Worm (Caenorhabditis elegans) whole organism, late embryonic: ENCODE measurements around the gene bus-12.

Experiments
- ceh-2 ChIP-seq: sonication (generic microtip); optimal IDR thresholded peaks from 2 replicates; lab custom pipeline; 2016; ENCODE audit warnings: missing genotype, missing genetic modification characterization, missing compliant biosample characterization
- ceh-31 ChIP-seq: sonication (generic microtip); optimal IDR thresholded peaks from 2 replicates; lab custom pipeline; 2016; ENCODE audit warnings: missing genetic modification characterization, missing compliant biosample characterization
- elt-2 ChIP-seq: sonication (generic microtip); optimal IDR thresholded peaks from 2 replicates; lab custom pipeline; 2016; ENCODE audit warnings: missing genetic modification reagents, missing genetic modification characterization, missing compliant biosample characterization
- hlh-8 ChIP-seq: sonication (generic microtip); optimal IDR thresholded peaks from 2 replicates; lab custom pipeline; 2016; ENCODE audit warnings: missing genotype, missing genetic modification characterization, missing compliant biosample characterization

ce11 chrIV:13240078-13240841 is 15.7 kb upstream of the bus-12 start, which contains the start of gene rpl-12:
- TF ChIP-seq ceh-31 (tag; lab: Kevin White, UChicago) = peak; percentile 92
- TF ChIP-seq hlh-8 = peak; percentile 16
- peak; percentile 84 for TF ChIP-seq elt-2
- TF ChIP-seq ceh-2 (tag; lab: Kevin White, UChicago) = peak; percentile 48
